Worm (Caenorhabditis elegans): ENCODE measurements around the gene C29E4.9.
A peak's percentile ranks its signal among the peaks of the same experiment; 100 is the strongest.

C29E4.9 gene

DNA sequence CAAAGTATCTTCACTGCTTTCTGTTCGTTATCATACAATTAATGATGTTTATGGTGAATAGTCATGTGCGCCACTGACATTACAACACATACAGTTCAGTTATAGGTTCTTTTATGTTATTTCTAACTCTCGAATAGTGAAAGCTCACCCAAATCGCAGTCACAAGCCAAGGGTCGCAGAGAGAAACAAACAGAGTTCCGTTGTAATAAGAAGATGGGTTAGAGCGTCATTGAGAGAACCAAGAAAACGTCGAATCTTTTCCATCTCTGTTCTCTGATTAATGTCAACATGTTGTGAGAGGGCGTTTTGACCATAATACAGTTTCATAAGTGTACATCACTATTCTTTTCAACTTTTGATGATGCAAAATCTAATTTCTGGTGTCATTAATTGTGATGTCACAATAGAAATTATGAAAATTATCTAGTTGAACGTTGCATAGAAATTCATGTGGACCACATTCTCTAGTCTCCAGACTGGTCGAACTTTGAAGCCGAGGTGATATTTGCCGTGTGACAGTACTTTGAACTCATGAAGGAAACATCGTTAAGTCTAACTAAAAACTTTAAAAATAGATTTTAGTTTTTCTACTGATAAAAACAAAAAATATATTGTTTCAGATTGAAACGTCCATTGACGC is 17.2 kb upstream of the C29E4.9 start:
- TF ChIP-seq egl-27 (tag; optimal IDR thresholded peaks at IDR 0.05) (no peak), mdl-1 (tag; optimal IDR thresholded peaks at IDR 0.05) (no peak), mbf-1 (tag; optimal IDR thresholded peaks at IDR 0.05) (no peak), nhr-25 (tag; optimal IDR thresholded peaks at IDR 0.05) (peak; percentile 41), ztf-4 (tag; optimal IDR thresholded peaks at IDR 0.05) (peak; percentile 45), snpc-4 (tag; optimal IDR thresholded peaks at IDR 0.05) (no peak), unc-39 (tag; optimal IDR thresholded peaks at IDR 0.05) (no peak), nhr-129 (tag; optimal IDR thresholded peaks at IDR 0.05) (peak; percentile 65), elt-3 (tag; optimal IDR thresholded peaks at IDR 0.05) (no peak), ceh-16 (tag; optimal IDR thresholded peaks at IDR 0.05) (no peak), nhr-6 (tag; optimal IDR thresholded peaks at IDR 0.05) (no peak), sem-4 (tag; optimal IDR thresholded peaks at IDR 0.05) (no peak), lin-11 (tag; optimal IDR thresholded peaks at IDR 0.05) (no peak), ZK546.5 (tag; optimal IDR thresholded peaks at IDR 0.05) (no peak), lin-13 (GFP tag; optimal IDR thresholded peaks at IDR 0.05) (no peak), mab-5 (tag; optimal IDR thresholded peaks at IDR 0.05) (no peak), nhr-11 (tag; optimal IDR thresholded peaks at IDR 0.05) (no peak), alr-1 (tag; optimal IDR thresholded peaks at IDR 0.05) (no peak), sma-9 (GFP tag; optimal IDR thresholded peaks at IDR 0.05) (peak; percentile 33), sma-9 (tag; optimal IDR thresholded peaks at IDR 0.05) (no peak), unc-55 (GFP tag; optimal IDR thresholded peaks at IDR 0.05) (no peak), nhr-23 (tag; optimal IDR thresholded peaks at IDR 0.05) (no peak), unc-62 (GFP tag; optimal IDR thresholded peaks at IDR 0.05) (no peak), skn-1 (tag; optimal IDR thresholded peaks at IDR 0.05) (no peak), dmd-4 (tag; optimal IDR thresholded peaks at IDR 0.05) (no peak), F13H6.1 (tag; optimal IDR thresholded peaks at IDR 0.05) (no peak), sma-3 (GFP tag; optimal IDR thresholded peaks at IDR 0.05) (no peak), ztf-11 (tag; optimal IDR thresholded peaks at IDR 0.05) (no peak), ama-1 (optimal IDR thresholded peaks at IDR 0.05) (peak; percentile 57), fos-1 (tag; optimal IDR thresholded peaks at IDR 0.05) (peak; percentile 29), peb-1 (tag; optimal IDR thresholded peaks at IDR 0.05) (no peak), R02D3.7 (tag; optimal IDR thresholded peaks at IDR 0.05) (no peak), ztf-1 (GFP tag; conservative IDR thresholded peaks at IDR 0.05) (no peak), zag-1 (tag; optimal IDR thresholded peaks at IDR 0.05) (no peak), nhr-237 (tag; optimal IDR thresholded peaks at IDR 0.05) (no peak), elt-1 (tag; optimal IDR thresholded peaks at IDR 0.05) (no peak), aly-2 (tag; optimal IDR thresholded peaks at IDR 0.05) (no peak), nhr-10 (tag; optimal IDR thresholded peaks at IDR 0.05) (no peak), C34F6.9 (tag; optimal IDR thresholded peaks at IDR 0.05) (peak; percentile 15), lin-39 (tag; optimal IDR thresholded peaks at IDR 0.05) (no peak), nhr-21 (tag; optimal IDR thresholded peaks at IDR 0.05) (peak; percentile 33), crh-2 (tag; optimal IDR thresholded peaks at IDR 0.05) (peak; percentile 6), Y55F3AM.14 (GFP tag; optimal IDR thresholded peaks at IDR 0.05) (no peak), lsy-2 (tag; optimal IDR thresholded peaks at IDR 0.05) (peak in 1 of 2 experiments; percentile 39), ceh-82 (tag; optimal IDR thresholded peaks at IDR 0.05) (no peak), gmeb-1 (tag; optimal IDR thresholded peaks at IDR 0.05) (no peak), nhr-77 (tag; optimal IDR thresholded peaks at IDR 0.05) (no peak), blmp-1 (tag; optimal IDR thresholded peaks at IDR 0.05; ENCODE audit: insufficient read depth) (peak; percentile 83), nhr-12 (tag; optimal IDR thresholded peaks at IDR 0.05) (no peak)

All from whole organism, L2 larva.